Worm (Caenorhabditis elegans) whole organism, midembryonic: ENCODE measurements around the gene ima-1.
A peak's percentile ranks its signal among the peaks of the same experiment; 100 is the strongest.

Source experiments
- T22C8.4 ChIP-seq: fragments of 200-800 bp; sonication (Bioruptor generic); IDR thresholded peaks from 2 replicates; pipeline ENCODE4 v1.3.6; 2022; ENCODE audit warnings: missing genetic modification characterization, missing compliant biosample characterization
- cog-1 ChIP-seq: sonication (generic microtip); optimal IDR thresholded peaks from 2 replicates; lab custom pipeline; 2016; ENCODE audit warnings: missing genetic modification characterization, missing compliant biosample characterization
- flt-1 ChIP-seq: fragments of 200-800 bp; sonication (Bioruptor generic); IDR thresholded peaks from 2 replicates; pipeline ENCODE4 v1.3.6; 2022; ENCODE audit warnings: missing genetic modification characterization, missing compliant biosample characterization
- klf-2 ChIP-seq: fragments of 200-800 bp; sonication (Bioruptor generic); conservative IDR thresholded peaks from 2 replicates; pipeline ENCODE4 v1.3.6; 2022; ENCODE audit warnings: missing genetic modification reagents, missing genetic modification characterization, missing compliant biosample characterization
- med-1 ChIP-seq: sonication (generic microtip); optimal IDR thresholded peaks from 2 replicates; lab custom pipeline; 2017; ENCODE audit warnings: missing genetic modification characterization, mild to moderate bottlenecking, missing compliant biosample characterization, antibody characterized with exemption, missing genetic modification reagents; ENCODE audit not compliant: insufficient read depth
- ref-1 ChIP-seq: fragments of 200-800 bp; sonication (Bioruptor generic); conservative IDR thresholded peaks from 2 replicates; pipeline ENCODE4 v1.3.6; 2022; ENCODE audit warnings: missing genetic modification reagents, missing genetic modification characterization, missing compliant biosample characterization
- tab-1 ChIP-seq: fragments of 200-800 bp; sonication (Bioruptor generic); IDR thresholded peaks from 2 replicates; pipeline ENCODE4 v1.3.6; 2022; ENCODE audit warnings: missing genetic modification characterization, missing compliant biosample characterization
- ztf-23 ChIP-seq: fragments of 200-800 bp; sonication (Bioruptor generic); IDR thresholded peaks from 2 replicates; pipeline ENCODE4 v1.3.6; 2022; ENCODE audit warnings: missing genetic modification reagents, missing genetic modification characterization, missing compliant biosample characterization
- ztf-29 ChIP-seq: fragments of 200-800 bp; sonication (Bioruptor generic); IDR thresholded peaks from 2 replicates; pipeline ENCODE4 v1.3.6; 2022; ENCODE audit warnings: missing genetic modification reagents, missing genetic modification characterization, missing compliant biosample characterization

The ima-1 gene

ce11 chrV:11225981-11226380, 13.5 kb upstream of the ima-1 start, which contains the start of gene bgal-1:
Gene bgal-1 (minus strand): TSS chrV:11226018.
- TF ChIP-seq ref-1 = no peak
- no peak for TF ChIP-seq T22C8.4
- no peak for TF ChIP-seq med-1 (GFP tag; lab: Kevin White, UChicago)
- TF ChIP-seq flt-1 (GFP tag; lab: Robert Waterston, UW) = no peak
- no peak for TF ChIP-seq cog-1
- no peak for TF ChIP-seq ztf-29 (GFP tag; lab: Robert Waterston, UW)
- TF ChIP-seq tab-1 (GFP tag; lab: Robert Waterston, UW) = no peak
- TF ChIP-seq ztf-23 (GFP tag; lab: Robert Waterston, UW) = no peak
- TF ChIP-seq klf-2 (GFP tag; lab: Robert Waterston, UW) = no peak

- TF ChIP-seq cog-1 (peak; percentile 61), flt-1 (GFP tag; lab: Robert Waterston, UW) (peak; percentile 67; the same call in 1 of the 2 replicates), med-1 (GFP tag; lab: Kevin White, UChicago) (no peak), T22C8.4 (peak; percentile 90), ref-1 (no peak), klf-2 (GFP tag; lab: Robert Waterston, UW) (no peak), tab-1 (GFP tag; lab: Robert Waterston, UW) (no peak), ztf-23 (GFP tag; lab: Robert Waterston, UW) (peak; percentile 57; the same call in 1 of the 2 replicates), ztf-29 (GFP tag; lab: Robert Waterston, UW) (no peak)
Observed at ce11 chrV:11228653-11229173, 10.8 kb upstream of the ima-1 start, which contains the start of gene pqn-70. Gene pqn-70 (minus strand): TSS chrV:11228703.

ce11 chrV:11231177-11231576, 8.3 kb upstream of the ima-1 start:
- TF ChIP-seq ztf-23 (GFP tag; lab: Robert Waterston, UW) (no peak), klf-2 (GFP tag; lab: Robert Waterston, UW) (no peak), med-1 (GFP tag; lab: Kevin White, UChicago) (no peak), ref-1 (no peak), cog-1 (no peak), T22C8.4 (no peak)

- no peak for TF ChIP-seq flt-1 (GFP tag; lab: Robert Waterston, UW)
- no peak for TF ChIP-seq klf-2 (GFP tag; lab: Robert Waterston, UW)
- TF ChIP-seq cog-1 = no peak
- TF ChIP-seq T22C8.4 = no peak
- TF ChIP-seq ref-1 = no peak
- TF ChIP-seq med-1 (GFP tag; lab: Kevin White, UChicago) = no peak
- TF ChIP-seq ztf-29 (GFP tag; lab: Robert Waterston, UW) = no peak
- TF ChIP-seq ztf-23 (GFP tag; lab: Robert Waterston, UW) = no peak
- no peak for TF ChIP-seq tab-1 (GFP tag; lab: Robert Waterston, UW)
Observed at ce11 chrV:11234350-11234749, 5.1 kb upstream of the ima-1 start, which contains the start of gene T19B10.5. Gene T19B10.5 (plus strand): TSS chrV:11234650.

- TF ChIP-seq ztf-23 (GFP tag; lab: Robert Waterston, UW) = no peak
- TF ChIP-seq flt-1 (GFP tag; lab: Robert Waterston, UW) = no peak
- no peak for TF ChIP-seq tab-1 (GFP tag; lab: Robert Waterston, UW)
- no peak for TF ChIP-seq ref-1
- TF ChIP-seq cog-1 = no peak
- no peak for TF ChIP-seq med-1 (GFP tag; lab: Kevin White, UChicago)
- TF ChIP-seq klf-2 (GFP tag; lab: Robert Waterston, UW) = no peak
Observed at ce11 chrV:11235876-11236275, 3.6 kb upstream of the ima-1 start.

ce11 chrV:11241580-11241979, 2.1 kb downstream of the ima-1 start, which contains the start of gene pgap-1:
Gene pgap-1 (plus strand): TSS chrV:11241880.
- TF ChIP-seq ref-1 = no peak
- TF ChIP-seq T22C8.4 = no peak
- no peak for TF ChIP-seq tab-1 (GFP tag; lab: Robert Waterston, UW)

ce11 chrV:11244539-11244938, 5.1 kb downstream of the ima-1 start, which contains the start of gene mxl-1:
Gene mxl-1 (plus strand): TSS chrV:11244839.
- TF ChIP-seq flt-1 (GFP tag; lab: Robert Waterston, UW) (no peak), tab-1 (GFP tag; lab: Robert Waterston, UW) (no peak), cog-1 (no peak), ztf-23 (GFP tag; lab: Robert Waterston, UW) (no peak), med-1 (GFP tag; lab: Kevin White, UChicago) (no peak), ref-1 (no peak), ztf-29 (GFP tag; lab: Robert Waterston, UW) (no peak)

ce11 chrV:11245029-11245428, 5.6 kb downstream of the ima-1 start:
- no peak for TF ChIP-seq med-1 (GFP tag; lab: Kevin White, UChicago)
- TF ChIP-seq ref-1 = no peak
- no peak for TF ChIP-seq cog-1
- no peak for TF ChIP-seq klf-2 (GFP tag; lab: Robert Waterston, UW)
- TF ChIP-seq ztf-23 (GFP tag; lab: Robert Waterston, UW) = no peak
- TF ChIP-seq tab-1 (GFP tag; lab: Robert Waterston, UW) = no peak
- TF ChIP-seq flt-1 (GFP tag; lab: Robert Waterston, UW) = no peak
- no peak for TF ChIP-seq T22C8.4
- no peak for TF ChIP-seq ztf-29 (GFP tag; lab: Robert Waterston, UW)

ce11 chrV:11247846-11248245, 8.4 kb downstream of the ima-1 start, which contains the start of gene mam-4:
Gene mam-4 (plus strand): TSS chrV:11248146.
- TF ChIP-seq klf-2 (GFP tag; lab: Robert Waterston, UW) = no peak
- TF ChIP-seq med-1 (GFP tag; lab: Kevin White, UChicago) = no peak
- no peak for TF ChIP-seq ztf-29 (GFP tag; lab: Robert Waterston, UW)
- TF ChIP-seq flt-1 (GFP tag; lab: Robert Waterston, UW) = no peak
- no peak for TF ChIP-seq cog-1
- no peak for TF ChIP-seq ztf-23 (GFP tag; lab: Robert Waterston, UW)
- TF ChIP-seq tab-1 (GFP tag; lab: Robert Waterston, UW) = no peak
- TF ChIP-seq T22C8.4 = no peak
- TF ChIP-seq ref-1 = no peak

ce11 chrV:11250735-11251134, 11.3 kb downstream of the ima-1 start, which contains the start of gene T19B10.12:
Gene T19B10.12 (plus strand): TSS chrV:11251035.
- TF ChIP-seq flt-1 (GFP tag; lab: Robert Waterston, UW) (no peak), ztf-23 (GFP tag; lab: Robert Waterston, UW) (no peak), tab-1 (GFP tag; lab: Robert Waterston, UW) (no peak), cog-1 (no peak), T22C8.4 (no peak), med-1 (GFP tag; lab: Kevin White, UChicago) (no peak), klf-2 (GFP tag; lab: Robert Waterston, UW) (no peak), ztf-29 (GFP tag; lab: Robert Waterston, UW) (no peak), ref-1 (no peak)
